Fruit fly (Drosophila melanogaster) whole organism, embryonic: Measurements from ENCODE around the gene CG15044.

ENCODE experiments used
- CG4360 ChIP-seq: fragments of 200-800 bp; sonication (Bioruptor generic); IDR thresholded peaks from 2 replicates; pipeline ENCODE4 v1.3.6; 2022; ENCODE audit warnings: missing biosample characterization, missing genetic modification characterization
- CG5953 ChIP-seq: fragments of 200-800 bp; sonication (Bioruptor generic); IDR thresholded peaks from 2 replicates; pipeline ENCODE4 v1.3.6; 2022; ENCODE audit warnings: missing biosample characterization, missing genetic modification characterization
- CG6654 ChIP-seq: fragments of 200-800 bp; sonication (Bioruptor generic); optimal IDR thresholded peaks from 2 replicates; lab custom pipeline; 2017; ENCODE audit warnings: missing biosample characterization, mild to moderate bottlenecking, missing genetic modification characterization
- Nf-YB ChIP-seq: fragments of 200-800 bp; sonication (Bioruptor generic); optimal IDR thresholded peaks from 3 replicates; lab custom pipeline; 2019; ENCODE audit warnings: missing biosample characterization, mild to moderate bottlenecking, missing genetic modification characterization, moderate library complexity
- Opbp ChIP-seq: fragments of 200-800 bp; sonication (Bioruptor generic); IDR thresholded peaks from 3 replicates; pipeline ENCODE4 v1.3.6; 2022; ENCODE audit warnings: missing biosample characterization, missing genetic modification characterization; ENCODE audit not compliant: partially characterized antibody
- Ravus ChIP-seq: fragments of 200-800 bp; sonication (Bioruptor generic); IDR thresholded peaks from 2 replicates; pipeline ENCODE4 v1.3.6; 2022; ENCODE audit warnings: missing biosample characterization, missing genetic modification characterization
- fd96Cb ChIP-seq: fragments of 200-800 bp; sonication (Bioruptor generic); optimal IDR thresholded peaks from 2 replicates; lab custom pipeline; 2018; ENCODE audit warnings: missing biosample characterization, mild to moderate bottlenecking, missing genetic modification characterization, moderate library complexity
- lov ChIP-seq, 2 experiments: fragments of 200-800 bp in 1 of 2; fragments of >200 bp in 1 of 2; sonication (Bioruptor generic) in 1 of 2; IDR thresholded peaks in 1 of 2; optimal IDR thresholded peaks in 1 of 2; 2 replicates in 1 of 2; 3 replicates in 1 of 2; pipeline versions ENCODE4 v1.3.6 to Lab custom; 2017 to 2022; ENCODE audit warnings: missing biosample characterization in 1 of 2, missing genetic modification characterization in 1 of 2
- zfh1 ChIP-seq: fragments of 200-800 bp; sonication (Bioruptor generic); IDR thresholded peaks from 3 replicates; pipeline ENCODE4 v1.3.6; 2022; ENCODE audit warnings: missing biosample characterization, missing genetic modification characterization

DNA sequence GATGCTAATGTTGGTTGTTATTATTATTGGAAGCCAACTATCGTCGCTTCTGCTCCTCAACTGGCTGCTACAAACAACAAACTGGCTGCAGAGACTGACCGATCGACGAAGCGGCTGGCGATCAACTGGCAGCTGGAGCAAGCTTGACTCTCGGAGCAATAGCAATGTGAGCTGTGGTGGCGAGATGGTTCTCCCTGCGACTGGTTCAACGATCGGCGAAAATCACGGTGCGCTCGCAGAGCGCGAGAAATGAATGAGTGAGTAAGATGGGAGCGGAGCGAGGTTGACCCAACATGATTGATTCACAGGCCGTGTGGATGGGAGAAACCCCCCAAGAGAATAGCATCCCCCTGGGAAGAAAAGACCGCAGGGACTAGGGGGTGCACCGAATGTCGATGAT is 2.3 kb downstream of the CG15044 start, which contains the start of gene CG15046:
- TF ChIP-seq fd96Cb = no peak
- TF ChIP-seq CG5953 = no peak
- TF ChIP-seq lov (optimal IDR thresholded peaks at IDR 0.05; lab: Kevin White, UChicago) = no peak
- TF ChIP-seq lov (GFP tag; IDR thresholded peaks at IDR 0.05; lab: Robert Waterston, UW) = no peak
- no peak for TF ChIP-seq Ravus (GFP tag; lab: Robert Waterston, UW)
- TF ChIP-seq CG6654 = no peak
- TF ChIP-seq Opbp (GFP tag; lab: Robert Waterston, UW) = no peak
- no peak for TF ChIP-seq zfh1 (GFP tag; lab: Robert Waterston, UW)
- no peak for TF ChIP-seq CG4360 (GFP tag; lab: Robert Waterston, UW)
- no peak for TF ChIP-seq Nf-YB (GFP tag; lab: Kevin White, UChicago)
